Worm (Caenorhabditis elegans): ENCODE results near the gene C04G6.13.

ce11 chrII:5069525-5069924 lies 24.5 kb upstream of the C04G6.13 start, which contains the start of gene idpb-2:
- TF ChIP-seq ref-1 (GFP tag; conservative IDR thresholded peaks at IDR 0.05): no peak
- TF ChIP-seq med-1 (GFP tag; optimal IDR thresholded peaks at IDR 0.05; ENCODE audit: insufficient read depth): no peak
